Fruit fly (Drosophila melanogaster) whole organism, prepupa: ENCODE data around the gene CheB38c.
A peak's percentile ranks its signal among the peaks of the same experiment; 100 is the strongest.

ENCODE experiments used
- CG10631 ChIP-seq: fragments of 200-800 bp; sonication (Bioruptor generic); optimal IDR thresholded peaks from 2 replicates; lab custom pipeline; 2016; ENCODE audit warnings: missing biosample characterization, missing genetic modification characterization
- CG10669 ChIP-seq: fragments of 200-800 bp; sonication (Bioruptor generic); optimal IDR thresholded peaks from 3 replicates; lab custom pipeline; 2018; ENCODE audit warnings: missing biosample characterization, mild to moderate bottlenecking, missing genetic modification characterization, moderate library complexity
- CG11294 ChIP-seq: fragments of 200-800 bp; sonication (Bioruptor generic); IDR thresholded peaks from 2 replicates; pipeline ENCODE4 v1.3.6; 2022; ENCODE audit warnings: missing biosample characterization, missing genetic modification characterization
- CG11762 ChIP-seq: fragments of 200-800 bp; sonication (Bioruptor generic); optimal IDR thresholded peaks from 3 replicates; lab custom pipeline; 2016; ENCODE audit warnings: missing biosample characterization, missing genetic modification characterization; ENCODE audit not compliant: insufficient read depth
- CG15336 ChIP-seq: fragments of 200-800 bp; sonication (Bioruptor generic); IDR thresholded peaks from 2 replicates; pipeline ENCODE4 v1.3.6; 2022; ENCODE audit warnings: missing biosample characterization, missing genetic modification characterization
- CG16779 ChIP-seq: fragments of 200-800 bp; sonication (Bioruptor generic); optimal IDR thresholded peaks from 3 replicates; lab custom pipeline; 2017; ENCODE audit warnings: missing biosample characterization, mild to moderate bottlenecking, missing genetic modification characterization
- CG3032 ChIP-seq: fragments of 200-800 bp; optimal IDR thresholded peaks from 2 replicates; lab custom pipeline; 2019; ENCODE audit warnings: missing biosample characterization, mild to moderate bottlenecking, missing genetic modification characterization, moderate library complexity
- CG3919 ChIP-seq: fragments of 200-800 bp; sonication (Bioruptor generic); optimal IDR thresholded peaks from 3 replicates; lab custom pipeline; 2016; ENCODE audit warnings: missing biosample characterization, missing genetic modification characterization
- CG4318 ChIP-seq: fragments of 200-800 bp; sonication (Bioruptor generic); optimal IDR thresholded peaks from 3 replicates; lab custom pipeline; 2017; ENCODE audit warnings: missing biosample characterization, mild to moderate bottlenecking, missing genetic modification characterization
- CG6163 ChIP-seq: fragments of 200-800 bp; sonication (Bioruptor generic); IDR thresholded peaks from 3 replicates; pipeline ENCODE4 v1.3.6; 2022; ENCODE audit warnings: missing biosample characterization, missing genetic modification characterization
- CG6276 ChIP-seq: fragments of 200-800 bp; sonication (Bioruptor generic); optimal IDR thresholded peaks from 2 replicates; lab custom pipeline; 2017; ENCODE audit warnings: missing biosample characterization, mild to moderate bottlenecking, missing genetic modification characterization
- CG6792 ChIP-seq: fragments of 200-800 bp; sonication (Bioruptor generic); optimal IDR thresholded peaks from 3 replicates; lab custom pipeline; 2016; ENCODE audit warnings: missing biosample characterization, missing genetic modification characterization
- CG7368 ChIP-seq: fragments of 200-800 bp; sonication (Bioruptor generic); optimal IDR thresholded peaks from 3 replicates; lab custom pipeline; 2016; ENCODE audit warnings: missing biosample characterization, missing genetic modification characterization
- CG8119 ChIP-seq: fragments of 200-800 bp; sonication (Bioruptor generic); IDR thresholded peaks from 3 replicates; pipeline ENCODE4 v1.3.6; 2022; ENCODE audit warnings: missing biosample characterization, missing genetic modification characterization
- CG8319 ChIP-seq: fragments of 200-800 bp; sonication (Bioruptor generic); optimal IDR thresholded peaks from 3 replicates; lab custom pipeline; 2016; ENCODE audit warnings: missing biosample characterization, missing genetic modification characterization
- CG8632 ChIP-seq: fragments of 200-800 bp; sonication (Bioruptor generic); optimal IDR thresholded peaks from 3 replicates; lab custom pipeline; 2016; ENCODE audit warnings: missing biosample characterization, missing genetic modification characterization
- CG9139 ChIP-seq: fragments of 200-800 bp; sonication (Bioruptor generic); optimal IDR thresholded peaks from 3 replicates; lab custom pipeline; 2017; ENCODE audit warnings: missing biosample characterization, mild to moderate bottlenecking, missing genetic modification characterization
- Eip75B ChIP-seq: fragments of 200-800 bp; sonication (Bioruptor generic); optimal IDR thresholded peaks from 3 replicates; lab custom pipeline; 2016; ENCODE audit warnings: missing biosample characterization, missing genetic modification characterization
- Eip78C ChIP-seq: fragments of 200-800 bp; sonication (Bioruptor generic); peaks from one replicate; lab custom pipeline; 2016; ENCODE audit warnings: missing biosample characterization, missing genetic modification characterization
- Ets21C ChIP-seq: fragments of 200-800 bp; sonication (Bioruptor generic); optimal IDR thresholded peaks from 3 replicates; lab custom pipeline; 2016; ENCODE audit warnings: missing biosample characterization, missing genetic modification characterization
- Ets96B ChIP-seq: fragments of 200-800 bp; optimal IDR thresholded peaks from 2 replicates; lab custom pipeline; 2019; ENCODE audit warnings: missing biosample characterization, mild to moderate bottlenecking, missing genetic modification characterization, moderate library complexity
- Gug ChIP-seq: fragments of 200-800 bp; sonication (Bioruptor generic); IDR thresholded peaks from 2 replicates; pipeline ENCODE4 v1.3.6; 2022; ENCODE audit warnings: missing biosample characterization, missing genetic modification characterization
- Hr39 ChIP-seq: fragments of 200-800 bp; sonication (Bioruptor generic); optimal IDR thresholded peaks from 2 replicates; lab custom pipeline; 2016; ENCODE audit warnings: missing biosample characterization, missing genetic modification characterization
- Hr4 ChIP-seq: fragments of 200-800 bp; sonication (Bioruptor generic); optimal IDR thresholded peaks from 3 replicates; lab custom pipeline; 2016; ENCODE audit warnings: missing biosample characterization, missing genetic modification characterization
- Lpt ChIP-seq: fragments of 200-800 bp; sonication (Bioruptor generic); optimal IDR thresholded peaks from 3 replicates; lab custom pipeline; 2016; ENCODE audit warnings: missing biosample characterization, missing genetic modification characterization
- Met ChIP-seq: fragments of 200-800 bp; sonication (Bioruptor generic); optimal IDR thresholded peaks from 3 replicates; lab custom pipeline; 2016; ENCODE audit warnings: missing biosample characterization, missing genetic modification characterization
- OdsH ChIP-seq: fragments of 200-800 bp; sonication (Bioruptor generic); optimal IDR thresholded peaks from 3 replicates; lab custom pipeline; 2016; ENCODE audit warnings: missing biosample characterization, missing genetic modification characterization
- Smox ChIP-seq: fragments of 200-800 bp; sonication (Bioruptor generic); optimal IDR thresholded peaks from 3 replicates; lab custom pipeline; 2016; ENCODE audit warnings: missing biosample characterization, missing genetic modification characterization
- Sox102F ChIP-seq: fragments of 200-800 bp; sonication (Bioruptor generic); optimal IDR thresholded peaks from 2 replicates; lab custom pipeline; 2016; ENCODE audit warnings: missing biosample characterization, mild to moderate bottlenecking, missing genetic modification characterization
- Sox15 ChIP-seq: fragments of 200-800 bp; sonication (Bioruptor generic); optimal IDR thresholded peaks from 3 replicates; lab custom pipeline; 2016; ENCODE audit warnings: missing biosample characterization, missing genetic modification characterization
- achi ChIP-seq: fragments of 200-800 bp; sonication (Bioruptor generic); optimal IDR thresholded peaks from 3 replicates; lab custom pipeline; 2016; ENCODE audit warnings: missing biosample characterization, missing genetic modification characterization
- acj6 ChIP-seq: fragments of 200-800 bp; sonication (Bioruptor generic); optimal IDR thresholded peaks from 3 replicates; lab custom pipeline; 2016; ENCODE audit warnings: missing biosample characterization, missing genetic modification characterization
- cyc ChIP-seq: fragments of 200-800 bp; sonication (Bioruptor generic); optimal IDR thresholded peaks from 3 replicates; lab custom pipeline; 2016; ENCODE audit warnings: missing biosample characterization, missing genetic modification characterization
- dac ChIP-seq: fragments of 200-800 bp; sonication (Bioruptor generic); optimal IDR thresholded peaks from 2 replicates; lab custom pipeline; 2017; ENCODE audit warnings: missing biosample characterization, mild to moderate bottlenecking, missing genetic modification characterization
- dsx ChIP-seq: fragments of 200-800 bp; optimal IDR thresholded peaks from 3 replicates; lab custom pipeline; 2019; ENCODE audit warnings: missing biosample characterization, mild to moderate bottlenecking, missing genetic modification characterization, moderate library complexity; ENCODE audit not compliant: poor library complexity, severe bottlenecking
- esn ChIP-seq: fragments of 200-800 bp; sonication (Bioruptor generic); optimal IDR thresholded peaks from 2 replicates; lab custom pipeline; 2016; ENCODE audit warnings: missing biosample characterization, mild to moderate bottlenecking, missing genetic modification characterization, moderate library complexity
- lz ChIP-seq: fragments of 200-800 bp; sonication (Bioruptor generic); optimal IDR thresholded peaks from 3 replicates; lab custom pipeline; 2016; ENCODE audit warnings: missing biosample characterization, missing genetic modification characterization
- pdm3 ChIP-seq: fragments of 200-800 bp; sonication (Bioruptor generic); optimal IDR thresholded peaks from 3 replicates; lab custom pipeline; 2016; ENCODE audit warnings: missing biosample characterization, missing genetic modification characterization
- salr ChIP-seq, 2 experiments: fragments of 200-800 bp; sonication (Bioruptor generic); optimal IDR thresholded peaks; 3 replicates each; lab custom pipeline; 2016 to 2018; ENCODE audit warnings: missing biosample characterization in 2 of 2, missing genetic modification characterization in 2 of 2, mild to moderate bottlenecking in 1 of 2
- spab ChIP-seq: fragments of 200-800 bp; sonication (Bioruptor generic); optimal IDR thresholded peaks from 2 replicates; lab custom pipeline; 2017; ENCODE audit warnings: missing biosample characterization, mild to moderate bottlenecking, missing genetic modification characterization, missing genetic modification reagents
- svp ChIP-seq: fragments of 200-800 bp; sonication (Bioruptor generic); peaks from one replicate; lab custom pipeline; 2016; ENCODE audit warnings: missing biosample characterization, missing genetic modification characterization
- topi ChIP-seq: fragments of 200-800 bp; sonication (Bioruptor generic); optimal IDR thresholded peaks from 3 replicates; lab custom pipeline; 2016; ENCODE audit warnings: missing biosample characterization, missing genetic modification characterization
- vri ChIP-seq: fragments of 200-800 bp; sonication (Bioruptor generic); optimal IDR thresholded peaks from 3 replicates; lab custom pipeline; 2016; ENCODE audit warnings: missing biosample characterization, mild to moderate bottlenecking, missing genetic modification characterization

Gene CheB38c

DNA sequence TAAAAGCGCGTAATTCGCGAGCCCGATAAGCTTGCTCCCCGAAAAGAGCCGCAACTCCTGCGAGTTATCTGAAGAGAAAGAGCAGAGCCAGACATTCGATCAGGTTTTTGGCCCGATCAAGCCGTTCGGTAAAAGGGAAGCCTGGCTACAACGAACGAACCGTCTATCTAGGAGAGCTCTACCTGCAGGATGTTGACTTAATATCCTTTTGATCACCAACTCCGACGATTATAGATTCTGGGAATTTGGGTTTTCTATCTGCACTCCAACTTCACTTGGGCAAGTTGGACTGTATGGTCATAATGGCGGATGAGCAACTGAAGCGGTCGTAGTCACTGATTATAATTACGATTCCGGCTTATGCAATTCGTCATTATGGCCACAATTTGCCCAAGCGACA is 18.5 kb downstream of the CheB38c start (continued):
- TF ChIP-seq esn (GFP tag; lab: Kevin White, UChicago) (peak; percentile 61), Ets96B (peak; percentile 78), CG8119 (GFP tag; lab: Robert Waterston, UW) (peak; percentile 78), CG8632 (GFP tag; lab: Kevin White, UChicago) (peak; percentile 30), cyc (peak; percentile 83), Hr39 (GFP tag; lab: Kevin White, UChicago) (peak; percentile 53), pdm3 (GFP tag; lab: Kevin White, UChicago) (peak; percentile 67), Sox102F (GFP tag; lab: Kevin White, UChicago) (peak; percentile 55), OdsH (peak; percentile 69), Hr4 (peak; percentile 75), acj6 (GFP tag; lab: Kevin White, UChicago) (peak; percentile 55), Sox15 (GFP tag; lab: Kevin White, UChicago) (peak; percentile 42), salr (GFP tag; optimal IDR thresholded peaks at IDR 0.05; lab: Kevin White, UChicago) (no peak), CG6276 (peak; percentile 74), CG6163 (peak; percentile 91), CG16779 (tag; lab: Kevin White, UChicago) (no peak), Eip78C (GFP tag; lab: Kevin White, UChicago) (peak; percentile 89), CG11294 (GFP tag; lab: Robert Waterston, UW) (peak; percentile 61), CG10631 (GFP tag; lab: Kevin White, UChicago) (peak; percentile 40), CG15336 (peak; percentile 74), vri (no peak), topi (GFP tag; lab: Kevin White, UChicago) (peak; percentile 77), CG3032 (tag; lab: Kevin White, UChicago) (peak; percentile 46), CG7368 (GFP tag; lab: Kevin White, UChicago) (peak; percentile 71), Smox (GFP tag; lab: Kevin White, UChicago) (peak; percentile 12), svp (peak; percentile 91), CG6792 (GFP tag; lab: Kevin White, UChicago) (peak; percentile 61), Lpt (GFP tag; lab: Kevin White, UChicago) (peak; percentile 45), spab (GFP tag; lab: Kevin White, UChicago) (peak; percentile 37), dsx (GFP tag; lab: Kevin White, UChicago) (peak; percentile 64)

DNA sequence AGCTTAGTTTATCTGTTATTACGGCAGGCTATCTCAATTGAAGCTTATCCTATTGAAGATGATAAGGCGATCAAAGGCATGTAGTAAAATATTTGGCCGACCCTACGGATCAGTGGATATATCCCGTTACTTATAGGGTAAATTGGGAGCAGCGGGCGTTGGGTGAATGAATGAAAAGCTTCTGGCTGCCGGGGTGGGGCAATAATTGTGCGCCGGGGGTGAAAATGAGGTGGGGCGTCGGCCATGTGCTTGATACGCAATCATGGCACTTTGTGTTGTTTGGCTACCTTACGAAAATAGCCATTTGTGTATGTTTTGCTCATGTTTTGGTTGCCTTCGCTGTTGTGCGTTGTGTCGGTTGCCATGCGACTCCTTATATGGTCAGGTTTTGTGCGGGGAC is 18.9 kb downstream of the CheB38c start:
- no peak for TF ChIP-seq CG8632 (GFP tag; lab: Kevin White, UChicago)
- TF ChIP-seq CG6276 = no peak
- TF ChIP-seq CG8119 (GFP tag; lab: Robert Waterston, UW) = no peak
- no peak for TF ChIP-seq Eip78C (GFP tag; lab: Kevin White, UChicago)
- no peak for TF ChIP-seq CG8319 (GFP tag; lab: Kevin White, UChicago)
- no peak for TF ChIP-seq CG11294 (GFP tag; lab: Robert Waterston, UW)
- no peak for TF ChIP-seq CG9139 (GFP tag; lab: Kevin White, UChicago)
- no peak for TF ChIP-seq Hr39 (GFP tag; lab: Kevin White, UChicago)
- no peak for TF ChIP-seq CG10669 (GFP tag; lab: Kevin White, UChicago)
- no peak for TF ChIP-seq svp
- TF ChIP-seq CG16779 (tag; lab: Kevin White, UChicago) = no peak

DNA sequence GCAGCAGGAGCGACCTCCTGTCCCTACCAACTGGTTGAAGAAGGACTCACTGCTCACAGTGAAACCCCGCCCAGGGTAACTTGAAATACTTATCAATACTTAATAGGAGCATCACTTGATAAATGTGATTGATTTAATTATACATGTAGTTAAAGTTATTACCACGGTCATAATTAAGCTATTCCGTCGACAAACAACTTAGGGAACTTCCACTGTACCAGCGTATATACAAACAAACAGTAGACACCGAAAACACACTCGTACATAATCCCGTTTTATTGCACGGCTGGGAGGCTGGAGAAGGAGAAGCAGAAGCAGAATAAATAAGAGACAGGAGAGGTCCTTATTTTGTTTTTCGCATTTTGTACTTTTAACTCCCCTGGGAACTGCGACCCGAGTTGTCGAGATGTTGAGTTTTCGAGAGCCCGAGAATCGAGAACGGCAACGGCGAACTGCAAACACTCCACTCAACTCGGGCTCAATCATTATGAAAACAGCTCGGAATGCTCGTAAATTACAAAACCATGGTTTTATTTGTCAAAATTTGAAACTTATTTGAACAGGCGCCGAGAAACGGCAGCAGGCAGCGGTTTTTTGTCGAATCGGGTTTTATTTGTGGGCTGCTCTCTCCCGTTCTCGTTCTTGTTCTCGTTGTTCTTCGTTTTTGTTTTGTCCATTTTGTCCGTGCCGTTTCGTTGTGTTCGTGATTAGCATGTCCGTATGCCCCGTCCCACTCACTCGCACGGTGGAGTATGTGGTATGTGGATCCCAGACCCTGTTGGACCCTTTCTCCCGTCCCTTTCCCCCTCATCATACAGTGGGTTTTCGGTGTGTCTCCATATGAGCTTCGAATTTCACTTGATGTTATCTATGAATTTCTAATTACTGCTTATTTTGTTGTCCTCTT is 20.4 kb downstream of the CheB38c start:
- peak; percentile 98 for TF ChIP-seq esn (GFP tag; lab: Kevin White, UChicago)
- peak; percentile 96 for TF ChIP-seq CG6163
- TF ChIP-seq CG10669 (GFP tag; lab: Kevin White, UChicago) = peak; percentile 97
- peak; percentile 93 for TF ChIP-seq achi (GFP tag; lab: Kevin White, UChicago)
- peak; percentile 82 for TF ChIP-seq Lpt (GFP tag; lab: Kevin White, UChicago)
- peak; percentile 98 for TF ChIP-seq spab (GFP tag; lab: Kevin White, UChicago)
- TF ChIP-seq CG4318 (GFP tag; lab: Kevin White, UChicago) = peak; percentile 50
- peak; percentile 95 for TF ChIP-seq CG10631 (GFP tag; lab: Kevin White, UChicago)
- TF ChIP-seq Sox15 (GFP tag; lab: Kevin White, UChicago) = peak; percentile 91
- peak; percentile 98 for TF ChIP-seq Hr39 (GFP tag; lab: Kevin White, UChicago)
- peak; percentile 94 for TF ChIP-seq OdsH
- peak; percentile 99 for TF ChIP-seq svp
- peak; percentile 96 for TF ChIP-seq acj6 (GFP tag; lab: Kevin White, UChicago)
- TF ChIP-seq Gug = peak; percentile 61
- peak; percentile 77 for TF ChIP-seq CG16779 (tag; lab: Kevin White, UChicago)
- peak; percentile 82 to 97 for TF ChIP-seq salr (GFP tag; optimal IDR thresholded peaks at IDR 0.05; lab: Kevin White, UChicago)
- peak; percentile 97 for TF ChIP-seq Smox (GFP tag; lab: Kevin White, UChicago)
- peak; percentile 92 for TF ChIP-seq CG11762 (GFP tag; lab: Kevin White, UChicago)
- TF ChIP-seq Ets21C (GFP tag; lab: Kevin White, UChicago) = peak; percentile 97
- peak; percentile 99 for TF ChIP-seq Met
- peak; percentile 97 for TF ChIP-seq Eip75B
- peak; percentile 38 for TF ChIP-seq dac
- peak; percentile 97 for TF ChIP-seq lz (GFP tag; lab: Kevin White, UChicago)
- TF ChIP-seq CG9139 (GFP tag; lab: Kevin White, UChicago) = peak; percentile 95
- TF ChIP-seq CG6792 (GFP tag; lab: Kevin White, UChicago) = peak; percentile 95
- peak; percentile 97 for TF ChIP-seq CG3919 (GFP tag; lab: Kevin White, UChicago)
